Worm (Caenorhabditis elegans): Measurements from ENCODE around the gene T08B1.1.
A peak's percentile ranks its signal among the peaks of the same experiment; 100 is the strongest.

T08B1.1 gene

DNA sequence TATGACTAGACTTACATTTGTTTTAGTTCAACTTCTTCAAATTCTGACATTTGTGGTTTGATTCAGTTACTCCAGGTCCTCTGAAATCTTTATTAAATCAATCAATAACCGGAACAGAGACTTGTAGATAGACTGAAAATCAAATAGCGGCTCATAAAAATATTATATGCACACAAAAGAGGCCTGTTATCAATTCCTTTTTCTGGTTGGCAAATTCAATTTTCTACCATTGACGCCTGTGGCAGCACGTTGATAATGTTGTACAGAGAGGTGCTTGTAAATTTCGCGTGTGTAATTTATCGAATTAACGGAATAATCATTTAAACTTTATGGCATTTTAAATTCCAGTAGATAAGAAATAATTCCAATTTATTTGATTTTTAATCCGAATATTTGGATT lies at the start of gene T08B1.1:
Gene T08B1.1, minus strand, starts transcription at position 92 of the 400 bp plus-strand sequence.
- TF ChIP-seq W03F9.2 (tag; optimal IDR thresholded peaks at IDR 0.05) (no peak), dao-5 (tag; optimal IDR thresholded peaks at IDR 0.05) (no peak), him-1 (tag; optimal IDR thresholded peaks at IDR 0.05) (no peak)

DNA sequence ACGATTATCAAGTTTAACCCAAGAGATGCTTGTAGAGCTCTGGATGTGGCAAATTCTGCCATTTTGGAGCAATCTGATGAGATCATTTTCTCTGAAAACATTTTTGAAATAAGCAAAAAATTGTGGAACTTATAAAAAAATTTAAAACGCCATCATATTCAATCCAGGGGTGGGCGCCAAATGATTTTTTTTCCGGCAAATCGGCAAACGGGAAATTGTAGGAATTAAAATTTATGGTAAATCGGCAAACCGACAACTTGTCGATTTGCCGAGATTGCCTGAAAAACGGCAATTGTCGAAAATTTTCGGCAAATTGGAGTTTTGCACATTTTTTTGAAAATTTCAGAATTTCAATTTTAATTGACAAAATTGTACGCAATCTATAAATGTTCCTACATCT lies 48.7 kb upstream of the T08B1.1 start, which contains the start of gene srab-23:
Gene srab-23, minus strand, starts transcription at position 101 of the 400 bp plus-strand sequence.
- TF ChIP-seq W03F9.2 (tag; optimal IDR thresholded peaks at IDR 0.05) (no peak), him-1 (tag; optimal IDR thresholded peaks at IDR 0.05) (no peak), dao-5 (tag; optimal IDR thresholded peaks at IDR 0.05) (no peak)

DNA sequence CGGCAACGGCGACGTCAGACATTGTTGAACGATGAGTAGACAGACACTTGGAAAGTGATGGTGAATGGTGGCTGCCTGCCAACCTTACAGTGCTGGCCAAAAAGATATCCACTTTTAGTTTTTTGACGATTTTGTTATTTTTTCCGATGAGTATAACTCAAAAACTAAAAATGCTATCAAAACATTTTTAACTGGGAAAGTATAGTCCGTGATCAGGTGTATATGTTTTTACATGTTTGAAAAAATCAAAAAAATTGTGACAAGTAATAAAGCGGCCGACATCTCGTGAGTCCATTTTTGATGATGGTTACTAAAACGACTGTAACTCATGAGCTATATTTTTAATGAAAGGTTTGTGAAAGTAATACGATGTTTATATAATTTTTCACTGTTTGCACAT lies 44.6 kb upstream of the T08B1.1 start, which contains the start of gene hil-6:
Gene hil-6, minus strand, starts transcription at position 101 of the 400 bp plus-strand sequence.
- TF ChIP-seq him-1 (tag; optimal IDR thresholded peaks at IDR 0.05) (no peak), W03F9.2 (tag; optimal IDR thresholded peaks at IDR 0.05) (no peak)

DNA sequence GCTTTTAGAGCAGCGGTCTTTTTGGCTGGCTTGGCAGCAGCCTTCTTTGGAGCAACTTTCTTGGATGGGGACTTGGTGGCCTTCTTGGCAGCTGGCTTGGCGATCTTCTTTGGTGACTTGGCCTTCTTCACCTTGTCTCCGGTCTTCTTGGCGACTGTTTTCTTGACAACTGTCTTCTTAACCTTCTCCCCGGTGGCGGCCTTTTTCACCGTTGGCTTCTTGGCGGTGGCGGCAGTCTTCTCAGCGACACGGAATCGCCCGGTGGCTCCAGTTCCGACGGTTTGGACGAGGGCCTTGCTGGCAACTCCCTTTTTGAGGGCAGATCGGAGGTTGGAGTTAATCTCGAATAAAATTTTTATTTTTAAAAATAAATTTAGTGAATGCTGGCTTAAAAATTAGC lies 43.8 kb upstream of the T08B1.1 start:
- TF ChIP-seq W03F9.2 (tag; optimal IDR thresholded peaks at IDR 0.05) = no peak
- TF ChIP-seq dao-5 (tag; optimal IDR thresholded peaks at IDR 0.05) = no peak
- no peak for TF ChIP-seq him-1 (tag; optimal IDR thresholded peaks at IDR 0.05)

DNA sequence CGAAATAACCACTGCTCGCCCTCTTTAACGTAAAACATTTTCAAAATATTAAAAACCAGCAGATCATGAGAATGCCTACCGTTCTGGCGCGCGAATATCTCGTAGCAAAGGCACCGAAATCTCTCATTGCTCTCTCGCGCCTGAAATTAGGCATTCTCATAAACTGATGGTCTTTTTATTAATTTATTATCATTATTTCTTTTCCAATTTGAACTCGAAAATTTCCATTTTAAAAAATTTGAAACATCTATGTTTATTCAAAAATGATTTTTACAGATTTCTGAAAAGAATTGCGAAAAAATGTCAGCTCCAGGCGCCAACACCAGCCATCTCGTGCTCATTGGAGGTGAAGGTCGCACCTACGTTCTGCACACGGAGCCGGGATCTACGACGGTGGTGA lies 43.0 kb upstream of the T08B1.1 start, which contains the start of gene F59A7.12:
Gene F59A7.12, plus strand, starts transcription at position 301 of the 400 bp plus-strand sequence.
- TF ChIP-seq dao-5 (tag; optimal IDR thresholded peaks at IDR 0.05) (no peak), him-1 (tag; optimal IDR thresholded peaks at IDR 0.05) (no peak), W03F9.2 (tag; optimal IDR thresholded peaks at IDR 0.05) (no peak)

DNA sequence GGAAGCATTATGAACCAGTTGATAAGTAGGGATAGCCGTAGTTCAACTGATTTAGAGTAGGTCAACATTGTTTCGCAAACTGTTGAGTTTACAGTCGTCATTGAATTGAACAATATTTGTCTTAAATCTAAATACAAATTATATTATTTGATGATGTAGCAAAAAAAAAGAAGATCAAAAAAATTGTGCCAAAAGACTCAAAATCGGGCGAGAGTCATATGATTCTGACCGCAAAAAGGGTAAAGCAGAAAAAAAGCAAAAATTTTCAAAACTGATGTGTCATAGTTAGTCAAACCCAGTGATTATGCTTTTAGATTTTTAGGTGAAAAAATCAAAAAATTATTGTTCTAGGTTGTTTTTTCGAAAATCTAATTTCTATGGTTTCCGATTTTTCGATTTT lies 40.9 kb upstream of the T08B1.1 start, which contains the start of gene srab-13:
Gene srab-13, minus strand, starts transcription at position 101 of the 400 bp plus-strand sequence.
- no peak for TF ChIP-seq dao-5 (tag; optimal IDR thresholded peaks at IDR 0.05)
- no peak for TF ChIP-seq him-1 (tag; optimal IDR thresholded peaks at IDR 0.05)
- no peak for TF ChIP-seq W03F9.2 (tag; optimal IDR thresholded peaks at IDR 0.05)

DNA sequence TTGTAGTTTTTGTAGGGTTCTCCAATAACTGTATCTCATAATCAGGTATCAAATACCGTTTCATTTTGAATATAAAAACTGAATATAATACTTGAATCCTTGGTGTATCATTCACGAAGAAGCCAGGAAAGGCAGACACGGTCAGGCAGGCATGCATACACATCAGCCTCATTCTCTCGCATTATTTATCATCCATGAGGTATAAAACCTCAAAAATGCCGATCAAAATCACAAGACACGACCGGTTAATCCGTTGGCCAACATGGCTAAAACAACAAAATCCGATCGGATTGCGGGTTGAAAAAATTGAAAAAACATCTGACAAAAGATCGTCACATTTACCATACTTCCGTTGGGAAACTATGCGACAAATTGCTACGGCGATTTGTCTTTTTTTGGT lies 35.5 kb upstream of the T08B1.1 start, which contains the start of gene F59A7.5:
Gene F59A7.5, plus strand, starts transcription at position 301 of the 400 bp plus-strand sequence.
- TF ChIP-seq dao-5 (tag; optimal IDR thresholded peaks at IDR 0.05) (no peak), W03F9.2 (tag; optimal IDR thresholded peaks at IDR 0.05) (no peak), him-1 (tag; optimal IDR thresholded peaks at IDR 0.05) (no peak)

DNA sequence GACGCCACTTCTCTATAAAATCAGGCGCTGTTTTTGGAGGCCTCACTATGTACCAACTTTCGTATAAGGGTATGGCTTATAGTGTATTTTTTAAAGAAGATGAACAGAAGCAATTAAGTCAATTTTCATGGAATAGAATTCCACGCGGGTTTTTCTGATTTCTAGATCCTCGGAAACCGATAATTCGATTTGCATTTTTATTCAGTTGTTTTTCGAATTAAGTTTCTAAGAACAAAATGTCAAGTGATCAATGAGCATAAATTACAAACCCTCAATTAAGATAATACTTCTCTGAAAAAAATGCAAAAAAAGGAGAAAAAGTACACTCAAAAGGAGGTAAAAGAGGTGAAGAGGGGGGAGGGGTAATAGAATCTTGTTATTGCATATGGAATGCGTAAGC lies 34.4 kb upstream of the T08B1.1 start:
- TF ChIP-seq W03F9.2 (tag; optimal IDR thresholded peaks at IDR 0.05) (no peak), dao-5 (tag; optimal IDR thresholded peaks at IDR 0.05) (no peak)

DNA sequence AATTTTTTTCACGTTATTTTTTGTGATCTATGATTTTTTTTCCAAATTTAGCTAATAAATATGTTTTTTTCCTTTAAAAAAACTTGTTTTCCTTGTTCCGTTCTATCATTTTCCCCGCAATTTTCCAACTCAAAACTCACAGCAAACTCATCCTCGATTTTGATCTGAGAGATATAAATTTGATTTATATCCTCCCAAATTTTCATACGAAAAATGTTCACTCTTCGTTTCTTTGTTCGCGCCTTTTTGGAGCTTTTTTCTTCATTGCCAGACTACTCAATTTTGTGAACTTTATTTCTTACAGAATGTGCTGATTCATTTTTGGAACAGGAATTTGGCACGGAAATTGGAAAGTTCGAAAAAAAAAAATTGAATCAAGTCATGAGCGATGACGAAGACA lies 31.8 kb upstream of the T08B1.1 start, which contains the start of gene F59A7.14:
Gene F59A7.14, plus strand, starts transcription at position 301 of the 400 bp plus-strand sequence.
- TF ChIP-seq W03F9.2 (tag; optimal IDR thresholded peaks at IDR 0.05) (no peak), dao-5 (tag; optimal IDR thresholded peaks at IDR 0.05) (no peak), him-1 (tag; optimal IDR thresholded peaks at IDR 0.05) (no peak)

DNA sequence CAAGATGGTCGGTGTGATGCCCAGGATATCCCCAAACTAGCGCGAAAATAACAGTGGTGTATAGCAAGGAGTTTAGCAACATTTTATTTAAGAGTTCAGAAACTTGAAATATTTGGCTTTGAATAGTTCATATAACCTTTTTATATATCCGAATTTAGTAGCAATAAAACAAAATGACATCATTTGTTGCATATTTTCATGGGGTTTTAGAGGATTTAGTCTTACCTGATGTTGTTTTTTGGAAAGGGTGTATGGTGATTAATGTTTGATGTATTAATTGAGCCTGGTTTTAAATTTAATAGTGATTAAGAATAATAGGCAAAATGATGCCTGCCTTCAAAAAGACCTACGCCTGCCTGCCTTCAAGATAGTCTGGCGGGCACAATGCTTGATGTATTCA lies 29.6 kb upstream of the T08B1.1 start, which contains the start of gene F59A7.2:
Gene F59A7.2, minus strand, starts transcription at position 101 of the 400 bp plus-strand sequence.
- TF ChIP-seq dao-5 (tag; optimal IDR thresholded peaks at IDR 0.05) (no peak), him-1 (tag; optimal IDR thresholded peaks at IDR 0.05) (no peak), W03F9.2 (tag; optimal IDR thresholded peaks at IDR 0.05) (no peak)

DNA sequence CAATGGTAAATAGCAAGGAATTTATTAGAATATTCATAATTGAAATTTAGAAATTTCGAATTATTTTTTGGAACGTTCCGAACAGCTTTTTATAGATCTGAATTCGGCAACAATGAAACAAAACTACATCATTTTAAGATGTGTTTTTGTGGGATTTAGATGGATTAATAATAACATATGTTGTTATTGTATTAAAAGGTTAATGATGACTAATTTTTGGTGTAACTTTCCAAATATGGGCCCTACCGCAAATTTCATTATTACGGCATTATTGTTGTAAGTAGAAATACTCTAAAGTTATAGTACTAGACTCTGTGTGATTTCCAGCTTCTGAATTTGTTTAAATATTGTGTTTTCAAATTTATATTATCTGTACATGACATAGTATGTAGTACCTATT lies 27.0 kb upstream of the T08B1.1 start, which contains the start of gene F59A7.11:
Gene F59A7.11, minus strand, starts transcription at position 101 of the 400 bp plus-strand sequence.
- no peak for TF ChIP-seq dao-5 (tag; optimal IDR thresholded peaks at IDR 0.05)
- TF ChIP-seq W03F9.2 (tag; optimal IDR thresholded peaks at IDR 0.05) = no peak
- no peak for TF ChIP-seq him-1 (tag; optimal IDR thresholded peaks at IDR 0.05)

DNA sequence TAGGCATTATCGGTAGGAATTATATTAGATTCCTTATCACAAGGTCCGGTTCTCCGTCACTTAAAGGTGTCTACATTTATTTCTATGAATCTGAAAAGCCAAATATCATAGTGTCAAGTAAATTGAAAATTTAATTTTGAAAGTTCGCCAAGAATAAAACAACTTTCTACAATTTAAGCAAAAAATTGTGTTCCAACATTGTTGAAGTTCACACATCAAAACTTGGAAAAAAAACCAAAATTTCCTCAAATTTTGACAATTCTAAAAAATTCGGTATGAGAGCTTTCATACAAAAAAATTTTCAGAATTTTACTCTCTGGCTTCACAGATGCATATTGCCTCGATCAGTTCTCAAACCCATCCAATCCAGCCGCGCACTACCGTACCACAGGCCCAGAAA lies 24.9 kb upstream of the T08B1.1 start, which contains the start of gene F59A7.7:
Gene F59A7.7, plus strand, starts transcription at position 301 of the 400 bp plus-strand sequence.
- TF ChIP-seq W03F9.2 (tag; optimal IDR thresholded peaks at IDR 0.05) (no peak), dao-5 (tag; optimal IDR thresholded peaks at IDR 0.05) (no peak), him-1 (tag; optimal IDR thresholded peaks at IDR 0.05) (no peak)

DNA sequence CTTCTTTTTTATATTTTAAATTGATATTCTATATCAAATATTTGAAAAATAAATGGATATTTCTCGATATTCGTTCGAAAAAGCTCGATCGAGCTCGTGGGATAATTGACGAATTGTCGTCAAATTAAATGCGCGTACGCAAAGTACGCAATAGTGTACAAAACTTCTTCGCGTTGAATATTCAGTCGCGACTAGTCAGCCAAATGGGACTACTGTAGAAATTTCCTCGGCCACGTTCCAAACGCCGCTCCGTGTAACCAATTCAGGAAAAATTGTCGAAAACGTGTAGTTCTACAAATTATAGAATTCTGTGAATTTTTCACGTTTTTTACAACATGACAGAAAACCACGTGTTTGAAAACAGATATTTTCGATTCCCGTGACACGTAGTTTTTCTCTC lies 21.6 kb upstream of the T08B1.1 start:
- no peak for TF ChIP-seq dao-5 (tag; optimal IDR thresholded peaks at IDR 0.05)
- TF ChIP-seq W03F9.2 (tag; optimal IDR thresholded peaks at IDR 0.05) = peak; percentile 19
- peak; percentile 1 for TF ChIP-seq him-1 (tag; optimal IDR thresholded peaks at IDR 0.05)

DNA sequence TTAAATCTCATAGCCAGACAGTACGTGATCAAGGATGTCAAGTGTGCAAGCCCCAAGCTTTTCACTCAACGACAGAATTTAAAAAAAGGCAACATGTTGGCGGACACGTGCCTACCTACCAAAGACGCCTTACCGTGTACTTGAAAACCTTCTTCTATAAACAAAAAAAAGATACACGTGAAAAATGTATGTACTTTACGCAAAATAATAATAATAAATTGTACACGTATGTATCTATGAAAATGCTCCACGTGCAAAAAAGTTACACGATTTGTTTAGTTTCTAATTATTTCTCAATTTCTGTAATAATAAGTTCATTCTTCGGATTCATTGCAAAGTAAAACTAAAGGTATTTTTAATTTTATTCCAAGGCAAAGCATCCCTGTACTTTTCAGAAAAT lies 17.8 kb upstream of the T08B1.1 start, which contains the start of gene cysl-4:
Gene cysl-4, plus strand, starts transcription at position 301 of the 400 bp plus-strand sequence.
- TF ChIP-seq him-1 (tag; optimal IDR thresholded peaks at IDR 0.05) (no peak), W03F9.2 (tag; optimal IDR thresholded peaks at IDR 0.05) (no peak), dao-5 (tag; optimal IDR thresholded peaks at IDR 0.05) (no peak)

DNA sequence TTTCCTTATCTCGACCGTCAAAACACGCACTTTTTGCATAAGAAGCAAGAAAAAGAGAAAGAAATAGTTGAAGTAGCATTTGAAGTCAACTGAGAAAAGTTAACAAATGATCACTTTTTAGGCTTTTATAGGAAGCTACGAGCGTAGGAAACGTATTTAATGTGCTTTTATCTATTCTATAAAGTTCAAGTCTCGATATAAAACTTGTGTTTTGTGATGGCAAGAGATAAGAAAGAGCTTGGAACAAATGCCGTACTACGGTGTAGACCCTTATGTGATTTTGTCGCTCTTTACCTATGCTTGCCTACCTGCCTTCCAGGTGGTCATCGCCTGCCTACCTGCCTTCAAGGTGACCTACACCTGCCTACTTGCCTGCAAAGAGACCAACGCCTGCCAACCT lies 17.4 kb upstream of the T08B1.1 start, which contains the start of gene clec-206:
Gene clec-206, minus strand, starts transcription at position 101 of the 400 bp plus-strand sequence.
- no peak for TF ChIP-seq W03F9.2 (tag; optimal IDR thresholded peaks at IDR 0.05)
- no peak for TF ChIP-seq dao-5 (tag; optimal IDR thresholded peaks at IDR 0.05)
- TF ChIP-seq him-1 (tag; optimal IDR thresholded peaks at IDR 0.05) = no peak

All from whole organism, L4/young adult.